Fruit fly (Drosophila melanogaster) whole organism, embryonic: ENCODE results near the gene CG14402.

ENCODE experiments used
- B-H1 ChIP-seq: fragments of 200-800 bp; sonication (Bioruptor generic); IDR thresholded peaks from 3 replicates; pipeline ENCODE4 v1.3.6; 2022; ENCODE audit warnings: missing biosample characterization, missing genetic modification characterization
- CG1024 ChIP-seq: fragments of 200-800 bp; sonication (Bioruptor generic); IDR thresholded peaks from 2 replicates; pipeline ENCODE4 v1.3.6; 2022; ENCODE audit warnings: missing biosample characterization, missing genetic modification characterization
- CG10267 ChIP-seq: fragments of 200-800 bp; sonication (Bioruptor generic); optimal IDR thresholded peaks from 2 replicates; lab custom pipeline; 2018; ENCODE audit warnings: missing biosample characterization, mild to moderate bottlenecking, missing genetic modification characterization, moderate library complexity
- CG10959 ChIP-seq: fragments of 200-800 bp; sonication (Bioruptor generic); IDR thresholded peaks from 2 replicates; pipeline ENCODE4 v1.3.6; 2022; ENCODE audit warnings: missing biosample characterization, missing genetic modification characterization
- CG12219 ChIP-seq: fragments of 200-800 bp; sonication (Bioruptor generic); optimal IDR thresholded peaks from 3 replicates; lab custom pipeline; 2018; ENCODE audit warnings: missing biosample characterization, mild to moderate bottlenecking, missing genetic modification characterization
- CG14965 ChIP-seq: fragments of 200-800 bp; sonication (Bioruptor generic); optimal IDR thresholded peaks from 2 replicates; lab custom pipeline; 2016; ENCODE audit warnings: missing biosample characterization, missing genetic modification characterization, borderline replicate concordance
- CG17328 ChIP-seq: fragments of 200-800 bp; sonication (Bioruptor generic); IDR thresholded peaks from 2 replicates; pipeline ENCODE4 v1.3.6; 2022; ENCODE audit warnings: missing biosample characterization, missing genetic modification characterization
- CG18262 ChIP-seq: fragments of 200-800 bp; optimal IDR thresholded peaks from 3 replicates; lab custom pipeline; 2019; ENCODE audit warnings: missing biosample characterization, mild to moderate bottlenecking, missing genetic modification characterization, moderate library complexity
- CG2678 ChIP-seq: fragments of 200-800 bp; sonication (Bioruptor generic); optimal IDR thresholded peaks from 3 replicates; lab custom pipeline; 2019; ENCODE audit warnings: missing biosample characterization, mild to moderate bottlenecking, missing genetic modification characterization, moderate library complexity
- CG2875 ChIP-seq: fragments of 200-800 bp; sonication (Bioruptor generic); optimal IDR thresholded peaks from 2 replicates; lab custom pipeline; 2017; ENCODE audit warnings: missing biosample characterization, mild to moderate bottlenecking, missing genetic modification characterization, missing genetic modification reagents
- CG31365 ChIP-seq: fragments of 200-800 bp; sonication (Bioruptor generic); optimal IDR thresholded peaks from 2 replicates; lab custom pipeline; 2018; ENCODE audit warnings: missing biosample characterization, mild to moderate bottlenecking, missing genetic modification characterization
- CG32532 ChIP-seq: fragments of 200-800 bp; sonication (Bioruptor generic); IDR thresholded peaks from 2 replicates; pipeline ENCODE4 v1.3.6; 2022; ENCODE audit warnings: missing biosample characterization, missing genetic modification characterization
- CG33213 ChIP-seq: fragments of 200-800 bp; sonication (Bioruptor generic); optimal IDR thresholded peaks from 3 replicates; lab custom pipeline; 2016; ENCODE audit warnings: missing biosample characterization, missing genetic modification characterization
- CG4360 ChIP-seq: fragments of 200-800 bp; sonication (Bioruptor generic); IDR thresholded peaks from 2 replicates; pipeline ENCODE4 v1.3.6; 2022; ENCODE audit warnings: missing biosample characterization, missing genetic modification characterization
- CG5953 ChIP-seq: fragments of 200-800 bp; sonication (Bioruptor generic); IDR thresholded peaks from 2 replicates; pipeline ENCODE4 v1.3.6; 2022; ENCODE audit warnings: missing biosample characterization, missing genetic modification characterization
- CG7357 ChIP-seq: fragments of 200-800 bp; sonication (Bioruptor generic); IDR thresholded peaks from 3 replicates; pipeline ENCODE4 v1.3.6; 2022; ENCODE audit warnings: missing biosample characterization, missing genetic modification characterization
- CHES-1-like ChIP-seq: fragments of 200-800 bp; sonication (Bioruptor generic); optimal IDR thresholded peaks from 2 replicates; lab custom pipeline; 2016; ENCODE audit warnings: missing biosample characterization, missing genetic modification characterization
- Dip3 ChIP-seq: fragments of 200-800 bp; sonication (Bioruptor generic); optimal IDR thresholded peaks from 3 replicates; lab custom pipeline; 2016; ENCODE audit warnings: missing biosample characterization, missing genetic modification characterization
- Dp ChIP-seq: fragments of 200-800 bp; sonication (Bioruptor generic); optimal IDR thresholded peaks from 2 replicates; lab custom pipeline; 2018; ENCODE audit warnings: missing biosample characterization, mild to moderate bottlenecking, missing genetic modification characterization, moderate library complexity
- Drgx ChIP-seq: fragments of 200-800 bp; sonication (Bioruptor generic); IDR thresholded peaks from 2 replicates; pipeline ENCODE4 v1.3.6; 2022; ENCODE audit warnings: missing biosample characterization, missing genetic modification characterization
- Fer3 ChIP-seq: fragments of 200-800 bp; sonication (Bioruptor generic); optimal IDR thresholded peaks from 2 replicates; lab custom pipeline; 2018; ENCODE audit warnings: missing biosample characterization, mild to moderate bottlenecking, missing genetic modification characterization, moderate library complexity
- Hmr ChIP-seq: fragments of 200-800 bp; sonication (Bioruptor generic); optimal IDR thresholded peaks from 3 replicates; lab custom pipeline; 2017; ENCODE audit warnings: mild to moderate bottlenecking, missing biosample characterization, missing genetic modification reagents, missing genetic modification characterization
- Hr51 ChIP-seq, 2 experiments: fragments of 200-800 bp; sonication (Bioruptor generic); optimal IDR thresholded peaks; 2 replicates in 1 of 2; 3 replicates in 1 of 2; lab custom pipeline; 2016 to 2018; ENCODE audit warnings: missing biosample characterization in 2 of 2, missing genetic modification characterization in 2 of 2, mild to moderate bottlenecking in 1 of 2, moderate library complexity in 1 of 2
- MBD-R2 ChIP-seq: fragments of 200-800 bp; sonication (Bioruptor generic); IDR thresholded peaks from 2 replicates; pipeline ENCODE4 v1.3.6; 2022; ENCODE audit warnings: missing biosample characterization, missing genetic modification characterization
- MESR4 ChIP-seq: fragments of 200-800 bp; sonication (Bioruptor generic); optimal IDR thresholded peaks from 2 replicates; lab custom pipeline; 2018; ENCODE audit warnings: missing biosample characterization, mild to moderate bottlenecking, missing genetic modification characterization, moderate library complexity
- Mad ChIP-seq: fragments of 200-800 bp; sonication (Bioruptor generic); optimal IDR thresholded peaks from 2 replicates; lab custom pipeline; 2016; ENCODE audit warnings: missing biosample characterization, missing genetic modification characterization
- Med ChIP-seq: fragments of 200-800 bp; sonication (Bioruptor generic); peaks from one replicate; lab custom pipeline; 2016; ENCODE audit warnings: missing biosample characterization, missing genetic modification characterization, mild to moderate bottlenecking, inconsistent platforms, moderate library complexity
- Myb ChIP-seq: fragments of 200-800 bp; sonication (Bioruptor generic); optimal IDR thresholded peaks from 2 replicates; lab custom pipeline; 2016; ENCODE audit warnings: missing biosample characterization, missing genetic modification characterization
- Opbp ChIP-seq: fragments of 200-800 bp; sonication (Bioruptor generic); IDR thresholded peaks from 3 replicates; pipeline ENCODE4 v1.3.6; 2022; ENCODE audit warnings: missing biosample characterization, missing genetic modification characterization; ENCODE audit not compliant: partially characterized antibody
- Ptx1 ChIP-seq: fragments of 200-800 bp; sonication (Bioruptor generic); IDR thresholded peaks from 2 replicates; pipeline ENCODE4 v1.3.6; 2022; ENCODE audit warnings: missing biosample characterization, missing genetic modification characterization
- Stat92E ChIP-seq, 3 experiments: fragments of >200 bp in 2 of 3; fragments of 200-800 bp in 1 of 3; sonication (Bioruptor generic) in 1 of 3; optimal IDR thresholded peaks; 2 replicates each; lab custom pipeline; 2017 to 2019; ENCODE audit warnings: missing biosample characterization in 3 of 3, missing genetic modification characterization in 3 of 3, mild to moderate bottlenecking in 1 of 3, moderate library complexity in 1 of 3
- bigmax ChIP-seq: fragments of 200-800 bp; sonication (Bioruptor generic); optimal IDR thresholded peaks from 2 replicates; lab custom pipeline; 2018; ENCODE audit warnings: missing biosample characterization, mild to moderate bottlenecking, missing genetic modification characterization
- dm ChIP-seq: fragments of 200-800 bp; sonication (Bioruptor generic); optimal IDR thresholded peaks from 3 replicates; lab custom pipeline; 2016; ENCODE audit warnings: missing biosample characterization, missing genetic modification characterization
- fu2 ChIP-seq: fragments of 200-800 bp; sonication (Bioruptor generic); optimal IDR thresholded peaks from 2 replicates; lab custom pipeline; 2016; ENCODE audit warnings: missing biosample characterization, missing genetic modification characterization
- grau ChIP-seq: fragments of 200-800 bp; optimal IDR thresholded peaks from 3 replicates; lab custom pipeline; 2019; ENCODE audit warnings: missing biosample characterization, mild to moderate bottlenecking, missing genetic modification characterization, moderate library complexity
- hb ChIP-seq: fragments of 200-800 bp; sonication (Bioruptor generic); IDR thresholded peaks from 3 replicates; pipeline ENCODE4 v1.3.6; 2022; ENCODE audit warnings: missing biosample characterization, missing genetic modification characterization; ENCODE audit not compliant: partially characterized antibody
- hkb ChIP-seq, 2 experiments: fragments of 200-800 bp in 1 of 2; fragments of >200 bp in 1 of 2; sonication (Bioruptor generic) in 1 of 2; IDR thresholded peaks in 1 of 2; optimal IDR thresholded peaks in 1 of 2; 2 replicates each; pipeline versions ENCODE4 v1.3.6 to Lab custom; 2017 to 2022; ENCODE audit warnings: missing biosample characterization in 1 of 2, missing genetic modification characterization in 1 of 2
- jumu ChIP-seq: fragments of 200-800 bp; sonication (Bioruptor generic); optimal IDR thresholded peaks from 3 replicates; lab custom pipeline; 2016; ENCODE audit warnings: missing biosample characterization, missing genetic modification characterization
- mirr ChIP-seq: fragments of 200-800 bp; sonication (Bioruptor generic); optimal IDR thresholded peaks from 3 replicates; lab custom pipeline; 2018; ENCODE audit warnings: missing biosample characterization, mild to moderate bottlenecking, missing genetic modification characterization
- pho ChIP-seq: fragments of 200-800 bp; sonication (Bioruptor generic); optimal IDR thresholded peaks from 2 replicates; lab custom pipeline; 2016; ENCODE audit warnings: missing biosample characterization, missing genetic modification characterization
- phol ChIP-seq: fragments of 200-800 bp; sonication (Bioruptor generic); optimal IDR thresholded peaks from 3 replicates; lab custom pipeline; 2018; ENCODE audit warnings: missing biosample characterization, mild to moderate bottlenecking, missing genetic modification characterization, moderate library complexity
- pros ChIP-seq: fragments of 200-800 bp; sonication (Bioruptor generic); optimal IDR thresholded peaks from 3 replicates; lab custom pipeline; 2019; ENCODE audit warnings: missing biosample characterization, mild to moderate bottlenecking, missing genetic modification characterization, moderate library complexity
- repo ChIP-seq: fragments of 200-800 bp; sonication (Bioruptor generic); optimal IDR thresholded peaks from 2 replicates; lab custom pipeline; 2016; ENCODE audit warnings: missing biosample characterization, missing genetic modification characterization
- sna ChIP-seq: fragments of 200-800 bp; sonication (Bioruptor generic); IDR thresholded peaks from 2 replicates; pipeline ENCODE4 v1.3.6; 2022; ENCODE audit warnings: missing biosample characterization, missing genetic modification characterization; ENCODE audit not compliant: partially characterized antibody
- stwl ChIP-seq: fragments of 200-800 bp; sonication (Bioruptor generic); optimal IDR thresholded peaks from 3 replicates; lab custom pipeline; 2018; ENCODE audit warnings: missing biosample characterization, mild to moderate bottlenecking, missing genetic modification characterization, moderate library complexity
- sug ChIP-seq: fragments of 200-800 bp; optimal IDR thresholded peaks from 2 replicates; lab custom pipeline; 2019; ENCODE audit warnings: missing biosample characterization, mild to moderate bottlenecking, missing genetic modification characterization, moderate library complexity
- tna ChIP-seq: fragments of 200-800 bp; sonication (Bioruptor generic); IDR thresholded peaks from 2 replicates; pipeline ENCODE4 v1.3.6; 2022; ENCODE audit warnings: missing biosample characterization, missing genetic modification characterization; ENCODE audit not compliant: partially characterized antibody
- trh ChIP-seq: fragments of 200-800 bp; sonication (Bioruptor generic); optimal IDR thresholded peaks from 2 replicates; lab custom pipeline; 2016; ENCODE audit warnings: missing biosample characterization, missing genetic modification characterization
- wdn ChIP-seq: fragments of 200-800 bp; sonication (Bioruptor generic); IDR thresholded peaks from 2 replicates; pipeline ENCODE4 v1.3.6; 2022; ENCODE audit warnings: missing biosample characterization, missing genetic modification characterization
- zen2 ChIP-seq: fragments of 200-800 bp; sonication (Bioruptor generic); IDR thresholded peaks from 3 replicates; pipeline ENCODE4 v1.3.6; 2022; ENCODE audit warnings: missing biosample characterization, missing genetic modification characterization; ENCODE audit not compliant: partially characterized antibody

Gene CG14402

DNA sequence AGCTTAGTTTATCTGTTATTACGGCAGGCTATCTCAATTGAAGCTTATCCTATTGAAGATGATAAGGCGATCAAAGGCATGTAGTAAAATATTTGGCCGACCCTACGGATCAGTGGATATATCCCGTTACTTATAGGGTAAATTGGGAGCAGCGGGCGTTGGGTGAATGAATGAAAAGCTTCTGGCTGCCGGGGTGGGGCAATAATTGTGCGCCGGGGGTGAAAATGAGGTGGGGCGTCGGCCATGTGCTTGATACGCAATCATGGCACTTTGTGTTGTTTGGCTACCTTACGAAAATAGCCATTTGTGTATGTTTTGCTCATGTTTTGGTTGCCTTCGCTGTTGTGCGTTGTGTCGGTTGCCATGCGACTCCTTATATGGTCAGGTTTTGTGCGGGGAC is 47.3 kb upstream of the CG14402 start (continued):
- TF ChIP-seq MESR4 (GFP tag; lab: Kevin White, UChicago): no peak
- TF ChIP-seq Dp: no peak
- TF ChIP-seq Stat92E (GFP tag; optimal IDR thresholded peaks at IDR 0.05; lab: Kevin White, UChicago): no peak
- TF ChIP-seq hb (GFP tag; lab: Robert Waterston, UW): 0 out of 3 replicates have a peak, but pooled peaks have one; percentile 19
- TF ChIP-seq mirr (GFP tag; lab: Kevin White, UChicago): peak; percentile 13
- TF ChIP-seq CG5953 (GFP tag; lab: Robert Waterston, UW): no peak
- no peak for TF ChIP-seq CG33213 (GFP tag; lab: Kevin White, UChicago)
- TF ChIP-seq grau: no peak
- no peak for TF ChIP-seq pho
- no peak for TF ChIP-seq Dip3 (GFP tag; lab: Kevin White, UChicago)
- TF ChIP-seq B-H1 (GFP tag; lab: Robert Waterston, UW): no peak
- TF ChIP-seq Fer3 (tag; lab: Kevin White, UChicago): no peak
- TF ChIP-seq CG4360 (GFP tag; lab: Robert Waterston, UW): no peak
- peak; percentile 68 for TF ChIP-seq sug (tag; lab: Kevin White, UChicago)
- no peak for TF ChIP-seq CG17328 (GFP tag; lab: Robert Waterston, UW)
- TF ChIP-seq CG1024 (GFP tag; lab: Robert Waterston, UW): no peak
- TF ChIP-seq CG32532 (GFP tag; lab: Robert Waterston, UW): 0 out of 2 replicates have a peak, but pooled peaks have one; percentile 5
- no peak for TF ChIP-seq hkb (optimal IDR thresholded peaks at IDR 0.05; lab: Kevin White, UChicago)
- TF ChIP-seq hkb (GFP tag; IDR thresholded peaks at IDR 0.05; lab: Robert Waterston, UW): no peak
- no peak for TF ChIP-seq jumu (GFP tag; lab: Kevin White, UChicago)
- TF ChIP-seq CG7357 (GFP tag; lab: Robert Waterston, UW): no peak
- no peak for TF ChIP-seq bigmax (GFP tag; lab: Kevin White, UChicago)
- TF ChIP-seq tna: no peak
- peak; percentile 7; the same call in 1 of the 2 replicates for TF ChIP-seq Ptx1 (GFP tag; lab: Robert Waterston, UW)
- no peak for TF ChIP-seq CG12219 (GFP tag; lab: Kevin White, UChicago)
- no peak for TF ChIP-seq zen2 (GFP tag; lab: Robert Waterston, UW)
- TF ChIP-seq trh: no peak
- no peak for TF ChIP-seq sna (GFP tag; lab: Robert Waterston, UW)
- TF ChIP-seq wdn: 0 out of 2 replicates have a peak, but pooled peaks have one; percentile 26
- no peak for TF ChIP-seq CG2678
- no peak for TF ChIP-seq Myb (GFP tag; lab: Kevin White, UChicago)
- TF ChIP-seq Hr51 (GFP tag; optimal IDR thresholded peaks at IDR 0.05; lab: Kevin White, UChicago): no peak
- no peak for TF ChIP-seq CG10267 (tag; lab: Kevin White, UChicago)
- TF ChIP-seq CHES-1-like: no peak
- no peak for TF ChIP-seq Opbp
- 0 out of 2 replicates have a peak, but pooled peaks have one; percentile 14 for TF ChIP-seq MBD-R2
- TF ChIP-seq CG10959: no peak
- peak; percentile 10 for TF ChIP-seq Hmr (GFP tag; lab: Kevin White, UChicago)
- no peak for TF ChIP-seq CG31365 (tag; lab: Kevin White, UChicago)
- TF ChIP-seq pros (GFP tag; lab: Kevin White, UChicago): no peak
- no peak for TF ChIP-seq phol (tag; lab: Kevin White, UChicago)
- TF ChIP-seq CG14965 (GFP tag; lab: Kevin White, UChicago): no peak
- TF ChIP-seq repo (GFP tag; lab: Kevin White, UChicago): no peak
- TF ChIP-seq dm (GFP tag; lab: Kevin White, UChicago): no peak
- no peak for TF ChIP-seq CG2875 (GFP tag; lab: Kevin White, UChicago)
- no peak for TF ChIP-seq Mad
- no peak for TF ChIP-seq Drgx (GFP tag; lab: Robert Waterston, UW)
- TF ChIP-seq stwl (tag; lab: Kevin White, UChicago): no peak
- no peak for TF ChIP-seq CG18262 (tag; lab: Kevin White, UChicago)
- no peak for TF ChIP-seq fu2
- TF ChIP-seq Med: peak; percentile 53
